Worm (Caenorhabditis elegans) whole organism, L2 larva: ENCODE results near the gene srz-101.

ENCODE experiments used
- C34F6.9 ChIP-seq: fragments of 150-350 bp; optimal IDR thresholded peaks from 2 replicates; lab custom pipeline; 2014; ENCODE audit warnings: missing biosample characterization, missing genetic modification characterization
- F13H6.1 ChIP-seq: sonication (generic microtip); optimal IDR thresholded peaks from 2 replicates; lab custom pipeline; 2016; ENCODE audit warnings: missing genetic modification characterization, missing compliant biosample characterization
- R02D3.7 ChIP-seq: fragments of 150-350 bp; optimal IDR thresholded peaks from 2 replicates; lab custom pipeline; 2014; ENCODE audit warnings: missing biosample characterization, missing genetic modification characterization
- Y55F3AM.14 ChIP-seq: fragments of 200-800 bp; sonication (Bioruptor generic); optimal IDR thresholded peaks from 2 replicates; lab custom pipeline; 2018; ENCODE audit warnings: mild to moderate bottlenecking, missing genetic modification characterization, missing compliant biosample characterization
- ZK546.5 ChIP-seq: sonication (generic microtip); optimal IDR thresholded peaks from 2 replicates; lab custom pipeline; 2017; ENCODE audit warnings: missing biosample characterization, missing genetic modification characterization
- alr-1 ChIP-seq: fragments of 150-350 bp; optimal IDR thresholded peaks from 2 replicates; lab custom pipeline; 2014; ENCODE audit warnings: missing biosample characterization, missing genetic modification characterization
- aly-2 ChIP-seq: fragments of 150-350 bp; optimal IDR thresholded peaks from 2 replicates; lab custom pipeline; 2014; ENCODE audit warnings: missing biosample characterization, missing genetic modification characterization
- ama-1 ChIP-seq: fragments of 150-350 bp; optimal IDR thresholded peaks from 2 replicates; lab custom pipeline; 2018; ENCODE audit warnings: inconsistent platforms
- ceh-16 ChIP-seq: fragments of 150-350 bp; optimal IDR thresholded peaks from 2 replicates; lab custom pipeline; 2014; ENCODE audit warnings: missing biosample characterization, missing genetic modification characterization
- ceh-82 ChIP-seq: fragments of 150-350 bp; optimal IDR thresholded peaks from 2 replicates; lab custom pipeline; 2014; ENCODE audit warnings: missing biosample characterization, missing genetic modification characterization
- crh-2 ChIP-seq: sonication (generic microtip); optimal IDR thresholded peaks from 2 replicates; lab custom pipeline; 2017; ENCODE audit warnings: missing biosample characterization, missing genetic modification characterization
- egl-27 ChIP-seq: sonication (generic microtip); optimal IDR thresholded peaks from 3 replicates; lab custom pipeline; 2017; ENCODE audit warnings: missing biosample characterization, missing genetic modification reagents, missing genetic modification characterization
- elt-3 ChIP-seq: sonication (generic microtip); optimal IDR thresholded peaks from 2 replicates; lab custom pipeline; 2017; ENCODE audit warnings: missing biosample characterization, missing genetic modification characterization
- gmeb-1 ChIP-seq: fragments of 150-350 bp; optimal IDR thresholded peaks from 2 replicates; lab custom pipeline; 2014; ENCODE audit warnings: missing biosample characterization, missing genetic modification characterization
- lin-11 ChIP-seq: fragments of 150-350 bp; sonication (generic microtip); optimal IDR thresholded peaks from 2 replicates; lab custom pipeline; 2014; ENCODE audit warnings: missing biosample characterization, missing genetic modification characterization, inconsistent platforms, mixed read lengths
- lin-13 ChIP-seq: fragments of 150-350 bp; optimal IDR thresholded peaks from 2 replicates; lab custom pipeline; 2014; ENCODE audit warnings: missing biosample characterization, missing genetic modification reagents, missing genetic modification characterization
- lsy-2 ChIP-seq, 2 experiments: fragments of 150-350 bp in 1 of 2; sonication (generic microtip) in 1 of 2; optimal IDR thresholded peaks; 2 replicates each; lab custom pipeline; 2014 to 2017; ENCODE audit warnings: missing biosample characterization in 2 of 2, missing genetic modification characterization in 2 of 2
- mbf-1 ChIP-seq: sonication (generic microtip); optimal IDR thresholded peaks from 2 replicates; lab custom pipeline; 2017; ENCODE audit warnings: missing biosample characterization, missing genetic modification characterization
- nhr-11 ChIP-seq: fragments of 150-350 bp; optimal IDR thresholded peaks from 2 replicates; lab custom pipeline; 2014; ENCODE audit warnings: missing biosample characterization, missing genetic modification characterization
- nhr-12 ChIP-seq: fragments of 150-350 bp; optimal IDR thresholded peaks from 2 replicates; lab custom pipeline; 2014; ENCODE audit warnings: missing biosample characterization, missing genetic modification characterization
- nhr-21 ChIP-seq: fragments of 150-350 bp; optimal IDR thresholded peaks from 2 replicates; lab custom pipeline; 2014; ENCODE audit warnings: missing biosample characterization, missing genetic modification characterization
- nhr-23 ChIP-seq: fragments of 150-350 bp; optimal IDR thresholded peaks from 2 replicates; lab custom pipeline; 2014; ENCODE audit warnings: missing biosample characterization, missing genetic modification reagents, missing genetic modification characterization
- nhr-237 ChIP-seq: fragments of 150-350 bp; optimal IDR thresholded peaks from 2 replicates; lab custom pipeline; 2014; ENCODE audit warnings: missing biosample characterization, missing genetic modification characterization
- nhr-25 ChIP-seq: fragments of 150-350 bp; sonication (generic microtip); optimal IDR thresholded peaks from 3 replicates; lab custom pipeline; 2014; ENCODE audit warnings: missing biosample characterization, missing genetic modification characterization
- nhr-6 ChIP-seq: fragments of 150-350 bp; optimal IDR thresholded peaks from 2 replicates; lab custom pipeline; 2014; ENCODE audit warnings: missing biosample characterization, missing genetic modification characterization
- nhr-77 ChIP-seq: fragments of 150-350 bp; optimal IDR thresholded peaks from 2 replicates; lab custom pipeline; 2014; ENCODE audit warnings: missing biosample characterization, missing genetic modification characterization
- peb-1 ChIP-seq: fragments of 150-350 bp; optimal IDR thresholded peaks from 2 replicates; lab custom pipeline; 2014; ENCODE audit warnings: missing biosample characterization, missing genetic modification characterization
- skn-1 ChIP-seq: sonication (generic microtip); optimal IDR thresholded peaks from 2 replicates; lab custom pipeline; 2017; ENCODE audit warnings: missing biosample characterization, missing genetic modification characterization
- sma-3 ChIP-seq: sonication (generic microtip); optimal IDR thresholded peaks from 2 replicates; lab custom pipeline; 2016; ENCODE audit warnings: missing genetic modification reagents, missing genetic modification characterization, missing compliant biosample characterization
- sma-9 ChIP-seq, 2 experiments: fragments of 150-350 bp in 1 of 2; sonication (generic microtip) in 1 of 2; optimal IDR thresholded peaks; 2 replicates each; lab custom pipeline; 2014 to 2016; ENCODE audit warnings: missing genetic modification characterization in 2 of 2, mild to moderate bottlenecking in 1 of 2, missing biosample characterization in 1 of 2, missing compliant biosample characterization in 1 of 2, missing genetic modification reagents in 1 of 2, moderate library complexity in 1 of 2
- snpc-4 ChIP-seq: fragments of 150-350 bp; optimal IDR thresholded peaks from 2 replicates; lab custom pipeline; 2014; ENCODE audit warnings: missing biosample characterization, missing genetic modification characterization
- unc-39 ChIP-seq: fragments of 150-350 bp; optimal IDR thresholded peaks from 2 replicates; lab custom pipeline; 2014; ENCODE audit warnings: missing biosample characterization, missing genetic modification characterization
- unc-62 ChIP-seq: fragments of 150-350 bp; optimal IDR thresholded peaks from 2 replicates; lab custom pipeline; 2014; ENCODE audit warnings: missing biosample characterization, missing genetic modification reagents, missing genetic modification characterization
- ztf-1 ChIP-seq: fragments of 200-800 bp; sonication (Bioruptor generic); conservative IDR thresholded peaks from 2 replicates; pipeline ENCODE4 v1.3.6; 2022; ENCODE audit warnings: missing genetic modification characterization, missing compliant biosample characterization
- ztf-4 ChIP-seq: fragments of 150-350 bp; optimal IDR thresholded peaks from 2 replicates; lab custom pipeline; 2014; ENCODE audit warnings: missing biosample characterization, missing genetic modification characterization

The srz-101 gene

DNA sequence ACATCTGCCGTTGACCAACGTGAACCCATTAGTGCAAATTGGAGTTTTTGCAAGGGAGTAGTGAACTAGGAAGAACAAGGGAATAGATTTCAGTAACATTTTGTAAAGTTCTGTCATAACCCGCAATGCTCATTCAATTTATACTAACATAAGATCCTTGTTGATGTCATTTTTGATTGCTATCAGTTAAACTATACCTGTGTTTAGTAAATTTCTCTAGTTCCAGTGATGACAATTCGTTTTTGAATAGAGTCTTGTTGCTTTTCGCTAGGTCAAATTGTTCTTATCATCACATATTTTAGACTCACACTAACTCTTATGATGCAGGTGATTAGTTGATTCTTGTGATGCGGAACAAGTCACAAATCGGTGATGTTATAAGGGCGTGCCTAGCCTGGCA is 11.9 kb downstream of the srz-101 start, which contains the start of gene clec-9:
TSS of gene clec-9 (minus strand) at position 101 of the 400 bp plus-strand sequence.
- no peak for TF ChIP-seq F13H6.1
- no peak for TF ChIP-seq R02D3.7 (tag; lab: Kevin White, UChicago)
- TF ChIP-seq ztf-4 (tag; lab: Kevin White, UChicago): no peak
- no peak for TF ChIP-seq snpc-4 (tag; lab: Kevin White, UChicago)
- TF ChIP-seq sma-9 (GFP tag; optimal IDR thresholded peaks at IDR 0.05; lab: Kevin White, UChicago): no peak
- TF ChIP-seq sma-9 (tag; optimal IDR thresholded peaks at IDR 0.05; lab: Kevin White, UChicago): no peak
- no peak for TF ChIP-seq alr-1 (tag; lab: Kevin White, UChicago)
- TF ChIP-seq skn-1: no peak
- no peak for TF ChIP-seq unc-62 (GFP tag; lab: Kevin White, UChicago)
- TF ChIP-seq nhr-25 (tag; lab: Kevin White, UChicago): no peak
- TF ChIP-seq nhr-21: no peak

DNA sequence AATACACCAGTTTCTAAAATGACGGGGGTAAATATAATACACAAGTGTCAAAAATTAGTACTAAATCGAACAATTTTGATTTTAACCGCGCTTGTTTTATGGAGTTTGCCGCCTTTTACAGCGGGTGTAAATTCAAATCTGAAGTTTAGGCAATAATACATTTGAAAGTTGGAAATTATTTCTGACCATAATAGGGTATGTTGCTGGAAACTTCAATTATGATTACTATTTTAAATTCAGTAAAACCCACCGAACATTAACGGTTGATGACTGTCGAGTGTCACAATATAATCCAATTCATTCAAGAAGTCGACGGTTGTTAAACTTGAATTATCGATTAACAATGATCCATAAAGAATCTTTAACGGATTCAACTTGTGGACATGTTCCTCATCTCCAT is 19.2 kb downstream of the srz-101 start:
- TF ChIP-seq nhr-77 (tag; lab: Kevin White, UChicago) (no peak), mbf-1 (tag; lab: Kevin White, UChicago) (no peak), nhr-237 (tag; lab: Kevin White, UChicago) (no peak), snpc-4 (tag; lab: Kevin White, UChicago) (no peak), aly-2 (tag; lab: Kevin White, UChicago) (no peak), unc-39 (tag; lab: Kevin White, UChicago) (no peak), lin-11 (tag; lab: Kevin White, UChicago) (no peak), nhr-25 (tag; lab: Kevin White, UChicago) (no peak), peb-1 (tag; lab: Kevin White, UChicago) (no peak), ama-1 (lab: Kevin White, UChicago) (no peak), nhr-12 (tag; lab: Kevin White, UChicago) (no peak), ceh-16 (tag; lab: Kevin White, UChicago) (no peak), unc-62 (GFP tag; lab: Kevin White, UChicago) (no peak), nhr-23 (tag; lab: Kevin White, UChicago) (no peak)
- TF ChIP-seq, all 48 proteins: peak for 0

DNA sequence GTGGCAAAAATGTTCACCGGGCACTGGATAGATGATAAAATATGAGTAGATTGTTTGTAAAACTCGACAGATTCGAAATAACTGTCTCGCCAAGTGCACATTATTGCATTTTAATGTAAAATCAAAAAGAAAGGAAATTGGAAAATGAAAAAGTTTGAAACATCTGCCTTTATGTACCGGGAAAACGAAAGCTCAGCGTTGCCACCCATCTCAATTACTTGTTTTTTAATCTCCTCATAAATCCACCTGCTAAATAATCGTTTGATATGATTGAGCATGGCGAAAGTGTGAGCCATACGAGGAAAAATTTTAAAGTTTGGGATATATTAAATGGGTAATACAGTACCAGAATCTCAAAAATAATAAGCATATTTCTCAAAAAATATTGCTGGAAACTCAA is 21.9 kb downstream of the srz-101 start, which contains the start of gene srh-137:
TSS of gene srh-137 (minus strand) at position 101 of the 400 bp plus-strand sequence.
- TF ChIP-seq elt-3 (tag; lab: Kevin White, UChicago) (no peak), nhr-21 (no peak), nhr-12 (tag; lab: Kevin White, UChicago) (no peak), snpc-4 (tag; lab: Kevin White, UChicago) (no peak)

DNA sequence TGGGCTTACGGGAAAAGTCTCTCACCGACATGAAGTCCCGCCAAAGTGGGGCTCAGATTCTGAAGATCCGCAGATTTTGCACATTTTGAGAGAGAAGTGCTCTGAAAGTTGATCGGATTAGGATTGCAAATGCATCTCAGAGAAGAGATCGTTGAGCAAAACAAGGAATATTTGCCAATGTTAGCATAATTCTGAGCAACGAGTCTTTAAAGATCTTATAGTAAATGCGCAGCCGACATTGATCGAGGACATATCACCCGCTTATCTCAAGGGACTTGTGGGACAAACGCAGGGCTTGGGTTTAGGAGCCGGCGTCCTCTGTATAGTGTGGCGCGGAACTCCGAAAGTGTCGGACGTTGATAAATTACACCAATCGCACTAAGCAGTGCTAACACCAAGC is 29.1 kb downstream of the srz-101 start, which contains the start of gene nhr-112:
TSS of gene nhr-112 (minus strand) at position 101 of the 400 bp plus-strand sequence.
- TF ChIP-seq ztf-1 (GFP tag; lab: Robert Waterston, UW) (no peak), ceh-82 (tag; lab: Kevin White, UChicago) (no peak), aly-2 (tag; lab: Kevin White, UChicago) (no peak), Y55F3AM.14 (GFP tag; lab: Kevin White, UChicago) (no peak), nhr-6 (tag; lab: Kevin White, UChicago) (no peak), R02D3.7 (tag; lab: Kevin White, UChicago) (no peak), crh-2 (tag; lab: Kevin White, UChicago) (no peak), C34F6.9 (tag; lab: Kevin White, UChicago) (no peak), gmeb-1 (tag; lab: Kevin White, UChicago) (no peak), ZK546.5 (tag; lab: Kevin White, UChicago) (no peak), nhr-11 (tag; lab: Kevin White, UChicago) (no peak), egl-27 (no peak), peb-1 (tag; lab: Kevin White, UChicago) (no peak), sma-3 (GFP tag; lab: Kevin White, UChicago) (no peak), lsy-2 (tag; optimal IDR thresholded peaks at IDR 0.05; lab: Kevin White, UChicago) (no peak), alr-1 (tag; lab: Kevin White, UChicago) (no peak), lin-13 (no peak), ceh-16 (tag; lab: Kevin White, UChicago) (no peak)
